Worm (Caenorhabditis elegans) whole organism, early embryonic: ENCODE measurements around the gene F13A2.2.
A peak's percentile ranks its signal among the peaks of the same experiment; 100 is the strongest.
"Not testable (repeated sequence)": the region's sequence is repeated elsewhere in the genome, so short reads cannot be mapped to it uniquely, and the experiment has no call there.

Experiments
- B0310.2 ChIP-seq: sonication (generic microtip); optimal IDR thresholded peaks from 2 replicates; lab custom pipeline; 2016; ENCODE audit warnings: mild to moderate bottlenecking, missing genetic modification characterization, missing compliant biosample characterization
- ama-1 ChIP-seq: fragments of 150-350 bp; optimal IDR thresholded peaks from 2 replicates; lab custom pipeline; 2014
- hnd-1 ChIP-seq: sonication (generic microtip); optimal IDR thresholded peaks from 2 replicates; lab custom pipeline; 2016; ENCODE audit warnings: missing genetic modification characterization, missing compliant biosample characterization
- tbx-37 ChIP-seq: fragments of 200-800 bp; sonication (Bioruptor generic); conservative IDR thresholded peaks from 2 replicates; pipeline ENCODE4 v1.3.6; 2022; ENCODE audit warnings: missing genetic modification reagents, missing genetic modification characterization, missing compliant biosample characterization

F13A2.2 gene

DNA sequence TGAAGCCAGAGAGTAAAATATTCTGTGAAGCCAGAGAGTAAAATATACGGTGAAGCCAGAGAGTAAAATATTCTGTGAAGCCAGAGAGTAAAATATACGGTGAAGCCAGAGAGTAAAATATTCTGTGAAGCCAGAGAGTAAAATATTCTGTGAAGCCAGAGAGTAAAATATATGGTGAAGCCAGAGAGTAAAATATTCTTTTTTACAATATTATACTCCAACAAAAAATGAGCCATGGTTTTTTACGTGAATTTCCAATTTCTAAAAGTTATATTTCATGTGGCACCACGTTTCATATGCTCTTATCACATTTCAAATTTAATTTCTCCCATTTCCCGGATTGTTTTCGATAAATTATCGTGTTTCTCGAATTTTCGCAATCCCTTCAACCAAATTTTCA is 47.9 kb downstream of the F13A2.2 start, which contains the start of gene irld-1:
Gene irld-1 (plus strand): TSS at position 301 of the 400 bp plus-strand sequence.
- TF ChIP-seq ama-1 (lab: Kevin White, UChicago); hnd-1 (tag; lab: Kevin White, UChicago); B0310.2 (tag; lab: Kevin White, UChicago): not testable (repeated sequence)

ce11 chrV:4333518-4333917 is 50.9 kb downstream of the F13A2.2 start:
- TF ChIP-seq tbx-37 (GFP tag; lab: Robert Waterston, UW): peak; percentile 40; the same call in 1 of the 2 replicates
